Fruit fly (Drosophila melanogaster) whole organism, embryonic: ENCODE measurements around the gene qm.
A peak's percentile ranks its signal among the peaks of the same experiment; 100 is the strongest.

Experiments used
- Atf3 ChIP-seq: fragments of 200-800 bp; sonication (Bioruptor generic); optimal IDR thresholded peaks from 3 replicates; lab custom pipeline; 2016; ENCODE audit warnings: missing biosample characterization, missing genetic modification characterization
- CG10565 ChIP-seq: fragments of 200-800 bp; sonication (Bioruptor generic); optimal IDR thresholded peaks from 3 replicates; lab custom pipeline; 2016; ENCODE audit warnings: missing biosample characterization, mild to moderate bottlenecking, missing genetic modification characterization
- CG12104 ChIP-seq: fragments of 200-800 bp; sonication (Bioruptor generic); optimal IDR thresholded peaks from 3 replicates; lab custom pipeline; 2016; ENCODE audit warnings: missing biosample characterization, missing genetic modification characterization
- CG13123 ChIP-seq: fragments of 200-800 bp; sonication (Bioruptor generic); optimal IDR thresholded peaks from 2 replicates; lab custom pipeline; 2016; ENCODE audit warnings: missing biosample characterization, missing genetic modification characterization
- CG13775 ChIP-seq: fragments of 200-800 bp; sonication (Bioruptor generic); optimal IDR thresholded peaks from 3 replicates; lab custom pipeline; 2017; ENCODE audit warnings: missing biosample characterization, mild to moderate bottlenecking, missing genetic modification characterization
- CG1603 ChIP-seq: fragments of 200-800 bp; sonication (Bioruptor generic); optimal IDR thresholded peaks from 2 replicates; lab custom pipeline; 2019; ENCODE audit warnings: missing biosample characterization, mild to moderate bottlenecking, missing genetic modification characterization, moderate library complexity
- CG1792 ChIP-seq: fragments of 200-800 bp; sonication (Bioruptor generic); optimal IDR thresholded peaks from 2 replicates; lab custom pipeline; 2016; ENCODE audit warnings: missing biosample characterization, missing genetic modification characterization
- CG2120 ChIP-seq: fragments of 200-800 bp; sonication (Bioruptor generic); optimal IDR thresholded peaks from 3 replicates; lab custom pipeline; 2016; ENCODE audit warnings: missing biosample characterization, missing genetic modification characterization
- CG2199 ChIP-seq: fragments of 200-800 bp; sonication (Bioruptor generic); IDR thresholded peaks from 3 replicates; pipeline ENCODE4 v1.3.6; 2022; ENCODE audit warnings: missing biosample characterization, missing genetic modification characterization
- CG33213 ChIP-seq: fragments of 200-800 bp; sonication (Bioruptor generic); optimal IDR thresholded peaks from 3 replicates; lab custom pipeline; 2016; ENCODE audit warnings: missing biosample characterization, missing genetic modification characterization
- CG3838 ChIP-seq: fragments of 200-800 bp; sonication (Bioruptor generic); optimal IDR thresholded peaks from 3 replicates; lab custom pipeline; 2016; ENCODE audit warnings: missing biosample characterization, missing genetic modification characterization
- CG4404 ChIP-seq: fragments of 200-800 bp; sonication (Bioruptor generic); IDR thresholded peaks from 2 replicates; pipeline ENCODE4 v1.3.6; 2022; ENCODE audit warnings: missing biosample characterization, missing genetic modification characterization
- CG5245 ChIP-seq: fragments of 200-800 bp; sonication (Bioruptor generic); optimal IDR thresholded peaks from 3 replicates; lab custom pipeline; 2016; ENCODE audit warnings: missing biosample characterization, missing genetic modification characterization
- CG6254 ChIP-seq: fragments of 200-800 bp; sonication (Bioruptor generic); optimal IDR thresholded peaks from 3 replicates; lab custom pipeline; 2017; ENCODE audit warnings: mild to moderate bottlenecking, missing biosample characterization, missing genetic modification reagents, missing genetic modification characterization
- CG6683 ChIP-seq: fragments of 200-800 bp; sonication (Bioruptor generic); optimal IDR thresholded peaks from 2 replicates; lab custom pipeline; 2017; ENCODE audit warnings: missing biosample characterization, mild to moderate bottlenecking, missing genetic modification characterization, missing genetic modification reagents
- CG6813 ChIP-seq: fragments of 200-800 bp; sonication (Bioruptor generic); optimal IDR thresholded peaks from 2 replicates; lab custom pipeline; 2017; ENCODE audit warnings: missing biosample characterization, missing genetic modification characterization, mild to moderate bottlenecking, moderate library complexity, missing genetic modification reagents
- CG9876 ChIP-seq: fragments of 200-800 bp; sonication (Bioruptor generic); optimal IDR thresholded peaks from 2 replicates; lab custom pipeline; 2016; ENCODE audit warnings: missing biosample characterization, missing genetic modification characterization
- CHES-1-like ChIP-seq: fragments of 200-800 bp; sonication (Bioruptor generic); optimal IDR thresholded peaks from 2 replicates; lab custom pipeline; 2016; ENCODE audit warnings: missing biosample characterization, missing genetic modification characterization
- Doc3 ChIP-seq: fragments of 200-800 bp; sonication (Bioruptor generic); IDR thresholded peaks from 3 replicates; pipeline ENCODE4 v1.3.6; 2022; ENCODE audit warnings: missing biosample characterization, missing genetic modification characterization; ENCODE audit not compliant: partially characterized antibody
- Eip74EF ChIP-seq, 2 experiments: fragments of 200-800 bp in 1 of 2; fragments of >200 bp in 1 of 2; sonication (Bioruptor generic) in 1 of 2; optimal IDR thresholded peaks; 2 replicates each; lab custom pipeline; 2017 to 2019; ENCODE audit warnings: missing biosample characterization in 2 of 2, missing genetic modification characterization in 2 of 2, mild to moderate bottlenecking in 1 of 2, moderate library complexity in 1 of 2
- Fer1 ChIP-seq: fragments of 200-800 bp; sonication (Bioruptor generic); optimal IDR thresholded peaks from 2 replicates; lab custom pipeline; 2017; ENCODE audit warnings: missing biosample characterization, mild to moderate bottlenecking, missing genetic modification characterization
- HLH3B ChIP-seq: fragments of 200-800 bp; sonication (Bioruptor generic); IDR thresholded peaks from 2 replicates; pipeline ENCODE4 v1.3.6; 2022; ENCODE audit warnings: missing biosample characterization, missing genetic modification characterization
- HLH54F ChIP-seq: fragments of 200-800 bp; sonication (Bioruptor generic); optimal IDR thresholded peaks from 3 replicates; lab custom pipeline; 2016; ENCODE audit warnings: missing biosample characterization, missing genetic modification characterization
- Hr39 ChIP-seq: fragments of >200 bp; optimal IDR thresholded peaks from 2 replicates; lab custom pipeline; 2017
- Hr51 ChIP-seq, 2 experiments: fragments of 200-800 bp; sonication (Bioruptor generic); optimal IDR thresholded peaks; 2 replicates in 1 of 2; 3 replicates in 1 of 2; lab custom pipeline; 2016 to 2018; ENCODE audit warnings: missing biosample characterization in 2 of 2, missing genetic modification characterization in 2 of 2, mild to moderate bottlenecking in 1 of 2, moderate library complexity in 1 of 2
- Lhr ChIP-seq: fragments of 200-800 bp; sonication (Bioruptor generic); optimal IDR thresholded peaks from 3 replicates; lab custom pipeline; 2017; ENCODE audit warnings: mild to moderate bottlenecking, missing biosample characterization, missing genetic modification reagents, missing genetic modification characterization
- Mad ChIP-seq: fragments of 200-800 bp; sonication (Bioruptor generic); optimal IDR thresholded peaks from 2 replicates; lab custom pipeline; 2016; ENCODE audit warnings: missing biosample characterization, missing genetic modification characterization
- Nf-YC ChIP-seq: fragments of 200-800 bp; optimal IDR thresholded peaks from 3 replicates; lab custom pipeline; 2019; ENCODE audit warnings: missing biosample characterization, mild to moderate bottlenecking, missing genetic modification characterization, moderate library complexity
- Pdp1 ChIP-seq, 2 experiments: fragments of 200-800 bp; sonication (Bioruptor generic); optimal IDR thresholded peaks; 3 replicates each; lab custom pipeline; 2016; ENCODE audit warnings: missing biosample characterization in 2 of 2, missing genetic modification characterization in 2 of 2, mild to moderate bottlenecking in 1 of 2, moderate library complexity in 1 of 2
- Sry-δ ChIP-seq: fragments of 200-800 bp; sonication (Bioruptor generic); optimal IDR thresholded peaks from 2 replicates; lab custom pipeline; 2016; ENCODE audit warnings: missing biosample characterization, missing genetic modification characterization
- abd-A ChIP-seq: fragments of 200-800 bp; sonication (Bioruptor generic); optimal IDR thresholded peaks from 3 replicates; lab custom pipeline; 2019; ENCODE audit warnings: missing biosample characterization, mild to moderate bottlenecking, missing genetic modification characterization, moderate library complexity
- ac ChIP-seq: fragments of 200-800 bp; sonication (Bioruptor generic); optimal IDR thresholded peaks from 3 replicates; lab custom pipeline; 2017; ENCODE audit warnings: missing biosample characterization, mild to moderate bottlenecking, missing genetic modification characterization
- ara ChIP-seq: fragments of 200-800 bp; sonication (Bioruptor generic); IDR thresholded peaks from 2 replicates; pipeline ENCODE4 v1.3.6; 2022; ENCODE audit warnings: missing biosample characterization, missing genetic modification characterization
- az2 ChIP-seq: fragments of 200-800 bp; sonication (Bioruptor generic); optimal IDR thresholded peaks from 3 replicates; lab custom pipeline; 2016; ENCODE audit warnings: missing biosample characterization, missing genetic modification characterization
- chif ChIP-seq, 2 experiments: fragments of 200-800 bp; sonication (Bioruptor generic); optimal IDR thresholded peaks; 3 replicates each; lab custom pipeline; 2016; ENCODE audit warnings: missing biosample characterization in 2 of 2, missing genetic modification characterization in 2 of 2
- crp ChIP-seq, 2 experiments: fragments of 200-800 bp; sonication (Bioruptor generic); optimal IDR thresholded peaks; 2 replicates in 1 of 2; 3 replicates in 1 of 2; lab custom pipeline; 2017; ENCODE audit warnings: missing biosample characterization in 2 of 2, missing genetic modification characterization in 2 of 2, mild to moderate bottlenecking in 1 of 2, moderate library complexity in 1 of 2
- cwo ChIP-seq: fragments of 200-800 bp; sonication (Bioruptor generic); optimal IDR thresholded peaks from 3 replicates; lab custom pipeline; 2017; ENCODE audit warnings: missing biosample characterization, missing genetic modification characterization, mild to moderate bottlenecking, moderate library complexity, missing genetic modification reagents
- da ChIP-seq: fragments of 200-800 bp; sonication (Bioruptor generic); optimal IDR thresholded peaks from 2 replicates; lab custom pipeline; 2016; ENCODE audit warnings: missing biosample characterization, missing genetic modification characterization
- dan ChIP-seq: fragments of 200-800 bp; sonication (Bioruptor generic); IDR thresholded peaks from 2 replicates; pipeline ENCODE4 v1.3.6; 2022; ENCODE audit warnings: missing biosample characterization, missing genetic modification characterization
- en ChIP-seq: fragments of 200-800 bp; sonication (Bioruptor generic); optimal IDR thresholded peaks from 2 replicates; lab custom pipeline; 2016; ENCODE audit warnings: missing biosample characterization, missing genetic modification characterization
- fru ChIP-seq: fragments of >200 bp; optimal IDR thresholded peaks from 2 replicates; lab custom pipeline; 2017
- ftz-f1 ChIP-seq: fragments of 200-800 bp; sonication (Bioruptor generic); optimal IDR thresholded peaks from 2 replicates; lab custom pipeline; 2016; ENCODE audit warnings: missing biosample characterization, missing genetic modification characterization
- knrl ChIP-seq: fragments of 200-800 bp; sonication (Bioruptor generic); IDR thresholded peaks from 3 replicates; pipeline ENCODE4 v1.3.6; 2022; ENCODE audit warnings: missing biosample characterization, missing genetic modification characterization; ENCODE audit not compliant: partially characterized antibody
- lbe ChIP-seq: fragments of 200-800 bp; sonication (Bioruptor generic); optimal IDR thresholded peaks from 2 replicates; lab custom pipeline; 2016; ENCODE audit warnings: missing biosample characterization, mild to moderate bottlenecking, missing genetic modification characterization
- lilli ChIP-seq: fragments of 200-800 bp; sonication (Bioruptor generic); optimal IDR thresholded peaks from 3 replicates; lab custom pipeline; 2016; ENCODE audit warnings: missing biosample characterization, missing genetic modification characterization
- p53 ChIP-seq: fragments of 200-800 bp; sonication (Bioruptor generic); optimal IDR thresholded peaks from 2 replicates; lab custom pipeline; 2016; ENCODE audit warnings: missing biosample characterization, missing genetic modification characterization
- peb ChIP-seq: fragments of 200-800 bp; sonication (Bioruptor generic); IDR thresholded peaks from 2 replicates; pipeline ENCODE4 v1.3.6; 2022; ENCODE audit warnings: missing biosample characterization, missing genetic modification characterization
- schlank ChIP-seq: fragments of 200-800 bp; sonication (Bioruptor generic); optimal IDR thresholded peaks from 2 replicates; lab custom pipeline; 2018; ENCODE audit warnings: missing biosample characterization, mild to moderate bottlenecking, missing genetic modification characterization
- slp2 ChIP-seq: fragments of 200-800 bp; sonication (Bioruptor generic); optimal IDR thresholded peaks from 2 replicates; lab custom pipeline; 2016; ENCODE audit warnings: missing biosample characterization, missing genetic modification characterization
- sob ChIP-seq: fragments of 200-800 bp; sonication (Bioruptor generic); IDR thresholded peaks from 2 replicates; pipeline ENCODE4 v1.3.6; 2022; ENCODE audit warnings: missing biosample characterization, missing genetic modification characterization
- tin ChIP-seq: fragments of 200-800 bp; sonication (Bioruptor generic); optimal IDR thresholded peaks from 3 replicates; lab custom pipeline; 2016; ENCODE audit warnings: missing biosample characterization, missing genetic modification characterization
- trem ChIP-seq: fragments of 200-800 bp; optimal IDR thresholded peaks from 3 replicates; lab custom pipeline; 2019; ENCODE audit warnings: missing biosample characterization, mild to moderate bottlenecking, missing genetic modification characterization, moderate library complexity

The qm gene

dm6 chr3L:7359827-7360323 is 11.8 kb downstream of the qm start, which contains the start of gene pst (continued):
- TF ChIP-seq CG33213 (GFP tag; lab: Kevin White, UChicago) (no peak), sob (GFP tag; lab: Robert Waterston, UW) (peak; percentile 40; the same call in 1 of the 2 replicates), CG6254 (GFP tag; lab: Kevin White, UChicago) (no peak), CG2199 (GFP tag; lab: Robert Waterston, UW) (no peak), slp2 (no peak), ara (no peak), en (GFP tag; lab: Kevin White, UChicago) (no peak), p53 (no peak), Lhr (GFP tag; lab: Kevin White, UChicago) (no peak), az2 (no peak), HLH54F (GFP tag; lab: Kevin White, UChicago) (peak; percentile 29), CG2120 (GFP tag; lab: Kevin White, UChicago) (no peak), Fer1 (GFP tag; lab: Kevin White, UChicago) (peak; percentile 24), Mad (no peak), ftz-f1 (GFP tag; lab: Kevin White, UChicago) (no peak), Hr39 (no peak), tin (no peak), da (GFP tag; lab: Kevin White, UChicago) (no peak), Eip74EF (GFP tag; optimal IDR thresholded peaks at IDR 0.05; lab: Kevin White, UChicago) (peak in 1 of 2 experiments; percentile 68), CG6683 (GFP tag; lab: Kevin White, UChicago) (no peak), trem (tag; lab: Kevin White, UChicago) (no peak), CG12104 (GFP tag; lab: Kevin White, UChicago) (no peak), CG9876 (GFP tag; lab: Kevin White, UChicago) (no peak), CG1792 (GFP tag; lab: Kevin White, UChicago) (no peak), ac (GFP tag; lab: Kevin White, UChicago) (no peak), lbe (GFP tag; lab: Kevin White, UChicago) (no peak), HLH3B (no peak), CG6813 (no peak), Doc3 (no peak), CG13123 (GFP tag; lab: Kevin White, UChicago) (no peak), lilli (no peak), CG4404 (GFP tag; lab: Robert Waterston, UW) (no peak), fru (lab: Kevin White, UChicago) (no peak), CG5245 (GFP tag; lab: Kevin White, UChicago) (no peak), knrl (GFP tag; lab: Robert Waterston, UW) (no peak), CG10565 (GFP tag; lab: Kevin White, UChicago) (no peak), Pdp1 (GFP tag; optimal IDR thresholded peaks at IDR 0.05; lab: Kevin White, UChicago) (no peak), Atf3 (GFP tag; lab: Kevin White, UChicago) (peak; percentile 22), CG13775 (GFP tag; lab: Kevin White, UChicago) (no peak), Nf-YC (tag; lab: Kevin White, UChicago) (no peak), cwo (GFP tag; lab: Kevin White, UChicago) (peak; percentile 44), Hr51 (GFP tag; optimal IDR thresholded peaks at IDR 0.05; lab: Kevin White, UChicago) (no peak), crp (GFP tag; optimal IDR thresholded peaks at IDR 0.05; lab: Kevin White, UChicago) (no peak), CG3838 (no peak), CHES-1-like (peak; percentile 20), chif (GFP tag; optimal IDR thresholded peaks at IDR 0.05; lab: Kevin White, UChicago) (no peak), abd-A (no peak), dan (GFP tag; lab: Robert Waterston, UW) (no peak), peb (GFP tag; lab: Robert Waterston, UW) (no peak), CG1603 (tag; lab: Kevin White, UChicago) (peak; percentile 25), schlank (tag; lab: Kevin White, UChicago) (no peak), Sry-δ (GFP tag; lab: Kevin White, UChicago) (no peak)
